Worm (Caenorhabditis elegans): ENCODE results near the gene smvt-1.

DNA sequence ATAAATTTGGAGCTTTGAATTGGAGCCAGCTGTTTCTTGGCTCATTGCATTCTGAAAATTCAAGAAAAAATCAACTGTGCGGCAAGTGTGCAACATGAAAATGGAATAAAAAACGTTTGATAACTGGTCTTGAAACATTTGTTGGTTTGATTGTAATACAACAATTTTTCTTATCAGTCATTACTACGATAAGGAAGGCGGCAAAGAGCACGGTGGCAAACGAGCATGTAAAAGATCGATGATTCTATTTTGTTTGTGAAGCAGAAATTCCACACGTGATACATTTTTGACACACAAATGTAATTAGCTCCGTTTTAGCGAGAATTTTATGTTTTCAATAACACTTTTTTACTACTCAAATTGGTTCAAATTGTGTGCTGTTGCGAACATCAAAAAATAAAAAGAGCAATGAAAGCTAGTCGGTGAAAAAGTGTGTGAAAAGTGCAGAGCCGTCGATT, 31.8 kb upstream of the smvt-1 start, which contains the start of gene H01M10.1:
- no peak for TF ChIP-seq ceh-58 (GFP tag; IDR thresholded peaks at IDR 0.05)
- TF ChIP-seq lin-35 (GFP tag; optimal IDR thresholded peaks at IDR 0.05), result no peak
- TF ChIP-seq F57A8.1 (GFP tag; optimal IDR thresholded peaks at IDR 0.05), result no peak
- TF ChIP-seq D2030.7 (GFP tag; IDR thresholded peaks at IDR 0.05), result no peak
- no peak for TF ChIP-seq rpc-1 (optimal IDR thresholded peaks at IDR 0.05)
- no peak for TF ChIP-seq rpc-1 (tag; optimal IDR thresholded peaks at IDR 0.05)
- TF ChIP-seq unc-62 (GFP tag; optimal IDR thresholded peaks at IDR 0.05), result no peak
- no peak for TF ChIP-seq Y56A3A.18 (GFP tag; IDR thresholded peaks at IDR 0.05)
- no peak for TF ChIP-seq athp-1 (tag; optimal IDR thresholded peaks at IDR 0.05)
- TF ChIP-seq ceh-100 (GFP tag; IDR thresholded peaks at IDR 0.05), result no peak
- TF ChIP-seq F23B12.7 (tag; optimal IDR thresholded peaks at IDR 0.05; ENCODE audit: insufficient read depth), result no peak
- TF ChIP-seq ztf-25 (GFP tag; IDR thresholded peaks at IDR 0.05), result no peak
- TF ChIP-seq nfya-1 (tag; optimal IDR thresholded peaks at IDR 0.05; ENCODE audit: borderline replicate concordance, insufficient read depth), result no peak
- no peak for TF ChIP-seq ets-4 (GFP tag; optimal IDR thresholded peaks at IDR 0.05)

Measured in whole organism, young adult.